Worm (Caenorhabditis elegans) whole organism, L4 larva: ENCODE measurements around the gene F09B9.4.

Source experiments
- D1046.2 ChIP-seq: fragments of 200-800 bp; sonication (Bioruptor generic); IDR thresholded peaks from 2 replicates; pipeline ENCODE4 v1.3.6; 2022; ENCODE audit warnings: missing genetic modification characterization, missing compliant biosample characterization
- F26F4.8 ChIP-seq: fragments of 200-800 bp; sonication (Bioruptor generic); conservative IDR thresholded peaks from 2 replicates; pipeline ENCODE4 v1.3.6; 2022; ENCODE audit warnings: missing genetic modification characterization, missing compliant biosample characterization
- T26A8.4 ChIP-seq: fragments of 200-800 bp; sonication (Bioruptor generic); IDR thresholded peaks from 2 replicates; pipeline ENCODE4 v1.3.6; 2022; ENCODE audit warnings: missing genetic modification characterization, missing compliant biosample characterization
- Y105C5A.15 ChIP-seq: fragments of 200-800 bp; sonication (Bioruptor generic); IDR thresholded peaks from 2 replicates; pipeline ENCODE4 v1.3.6; 2022; ENCODE audit warnings: missing genetic modification characterization, missing compliant biosample characterization
- ZK337.2 ChIP-seq: fragments of 200-800 bp; sonication (Bioruptor generic); IDR thresholded peaks from 2 replicates; pipeline ENCODE4 v1.3.6; 2022; ENCODE audit warnings: missing genetic modification reagents, missing genetic modification characterization, missing compliant biosample characterization
- ama-1 ChIP-seq: fragments of 150-350 bp; optimal IDR thresholded peaks from 2 replicates; lab custom pipeline; 2014; ENCODE audit warnings: inconsistent platforms, mixed read lengths
- attf-4 ChIP-seq: sonication (generic microtip); optimal IDR thresholded peaks from 3 replicates; lab custom pipeline; 2017; ENCODE audit warnings: missing biosample characterization, missing genetic modification characterization
- ceh-20 ChIP-seq: fragments of 200-800 bp; sonication (Bioruptor generic); IDR thresholded peaks from 2 replicates; pipeline ENCODE4 v1.3.6; 2022; ENCODE audit warnings: missing genetic modification reagents, missing genetic modification characterization, missing compliant biosample characterization
- ceh-62 ChIP-seq: sonication (generic microtip); optimal IDR thresholded peaks from 2 replicates; lab custom pipeline; 2017; ENCODE audit warnings: missing biosample characterization, missing genetic modification characterization
- cey-2 ChIP-seq: sonication (generic microtip); optimal IDR thresholded peaks from 3 replicates; lab custom pipeline; 2017; ENCODE audit warnings: missing genetic modification characterization, mild to moderate bottlenecking, missing compliant biosample characterization, antibody characterized with exemption, borderline replicate concordance; ENCODE audit not compliant: insufficient read depth
- ctbp-1 ChIP-seq: fragments of 200-800 bp; sonication (Bioruptor generic); IDR thresholded peaks from 2 replicates; pipeline ENCODE4 v1.3.6; 2022; ENCODE audit warnings: missing genetic modification reagents, missing genetic modification characterization, missing compliant biosample characterization
- daf-19 ChIP-seq: fragments of 200-800 bp; sonication (Bioruptor generic); conservative IDR thresholded peaks from 2 replicates; pipeline ENCODE4 v1.3.6; 2022; ENCODE audit warnings: missing genetic modification characterization, missing compliant biosample characterization
- dmd-9 ChIP-seq: fragments of 200-800 bp; sonication (Bioruptor generic); IDR thresholded peaks from 2 replicates; pipeline ENCODE4 v1.3.6; 2022; ENCODE audit warnings: missing genetic modification reagents, missing genetic modification characterization, missing compliant biosample characterization
- duxl-1 ChIP-seq: sonication (generic microtip); optimal IDR thresholded peaks from 2 replicates; lab custom pipeline; 2016; ENCODE audit warnings: mild to moderate bottlenecking, missing genetic modification characterization, moderate library complexity, missing compliant biosample characterization; ENCODE audit not compliant: poor library complexity
- egl-43 ChIP-seq: fragments of 200-800 bp; sonication (Bioruptor generic); IDR thresholded peaks from 2 replicates; pipeline ENCODE4 v1.3.6; 2022; ENCODE audit warnings: missing genetic modification reagents, missing genetic modification characterization, missing compliant biosample characterization
- fos-1 ChIP-seq: fragments of 150-350 bp; optimal IDR thresholded peaks from 2 replicates; lab custom pipeline; 2014; ENCODE audit warnings: missing biosample characterization, missing genetic modification characterization
- gei-8 ChIP-seq: fragments of 200-800 bp; sonication (Bioruptor generic); optimal IDR thresholded peaks from 2 replicates; lab custom pipeline; 2018; ENCODE audit warnings: mild to moderate bottlenecking, missing genetic modification characterization, missing compliant biosample characterization
- hif-1 ChIP-seq, 2 experiments: sonication (generic microtip); optimal IDR thresholded peaks; 2 replicates each; lab custom pipeline; 2016 to 2017; ENCODE audit warnings: missing compliant biosample characterization in 2 of 2, missing genetic modification characterization in 2 of 2, missing genetic modification reagents in 2 of 2, missing genotype in 2 of 2, mild to moderate bottlenecking in 1 of 2
- hlh-11 ChIP-seq: fragments of 200-800 bp; sonication (Bioruptor generic); optimal IDR thresholded peaks from 2 replicates; lab custom pipeline; 2018; ENCODE audit warnings: mild to moderate bottlenecking, missing genetic modification characterization, missing compliant biosample characterization
- hmg-1.1 ChIP-seq: fragments of 200-800 bp; sonication (Bioruptor generic); IDR thresholded peaks from 2 replicates; pipeline ENCODE4 v1.3.6; 2022; ENCODE audit warnings: missing genetic modification reagents, missing genetic modification characterization, missing compliant biosample characterization
- jun-1 ChIP-seq: fragments of 150-350 bp; optimal IDR thresholded peaks from 2 replicates; lab custom pipeline; 2014; ENCODE audit warnings: missing biosample characterization, missing genetic modification reagents, missing genetic modification characterization
- lim-7 ChIP-seq: fragments of 200-800 bp; sonication (Bioruptor generic); IDR thresholded peaks from 2 replicates; pipeline ENCODE4 v1.3.6; 2022; ENCODE audit warnings: missing genetic modification characterization, missing compliant biosample characterization
- lin-13 ChIP-seq: fragments of 150-350 bp; optimal IDR thresholded peaks from 2 replicates; lab custom pipeline; 2014; ENCODE audit warnings: missing biosample characterization, missing genetic modification reagents, missing genetic modification characterization
- lin-15B ChIP-seq: fragments of 150-350 bp; sonication (generic microtip); optimal IDR thresholded peaks from 3 replicates; lab custom pipeline; 2014; ENCODE audit warnings: missing biosample characterization, missing genetic modification characterization
- lin-29 ChIP-seq: fragments of 200-800 bp; sonication (Bioruptor generic); IDR thresholded peaks from 2 replicates; pipeline ENCODE4 v1.3.6; 2022; ENCODE audit warnings: missing genetic modification reagents, missing genetic modification characterization, missing compliant biosample characterization
- lin-38 ChIP-seq: fragments of 200-800 bp; sonication (Bioruptor generic); IDR thresholded peaks from 2 replicates; pipeline ENCODE4 v1.3.6; 2022; ENCODE audit warnings: missing genetic modification reagents, missing genetic modification characterization, missing compliant biosample characterization
- lin-39 ChIP-seq: fragments of 150-350 bp; optimal IDR thresholded peaks from 2 replicates; lab custom pipeline; 2014; ENCODE audit warnings: missing biosample characterization, missing genetic modification reagents, missing genetic modification characterization
- lir-3 ChIP-seq: sonication (generic microtip); optimal IDR thresholded peaks from 2 replicates; lab custom pipeline; 2016; ENCODE audit warnings: mild to moderate bottlenecking, missing genetic modification characterization, missing compliant biosample characterization
- madf-5 ChIP-seq, 2 experiments: fragments of 200-800 bp; sonication (Bioruptor generic); IDR thresholded peaks; 2 replicates each; pipeline ENCODE4 v1.3.6; 2022; ENCODE audit warnings: missing compliant biosample characterization in 2 of 2, missing genetic modification characterization in 2 of 2
- mep-1 ChIP-seq: fragments of 150-350 bp; sonication (generic microtip); optimal IDR thresholded peaks from 3 replicates; lab custom pipeline; 2014; ENCODE audit warnings: missing biosample characterization, missing genetic modification characterization
- nhr-111 ChIP-seq: fragments of 200-800 bp; sonication (Bioruptor generic); optimal IDR thresholded peaks from 2 replicates; lab custom pipeline; 2018; ENCODE audit warnings: mild to moderate bottlenecking, missing genetic modification characterization, missing compliant biosample characterization
- nhr-25 ChIP-seq: sonication (generic microtip); optimal IDR thresholded peaks from 2 replicates; lab custom pipeline; 2017; ENCODE audit warnings: missing genetic modification characterization, mild to moderate bottlenecking, missing compliant biosample characterization, antibody characterized with exemption, moderate library complexity, borderline replicate concordance; ENCODE audit not compliant: insufficient read depth
- nhr-28 ChIP-seq: fragments of 150-350 bp; optimal IDR thresholded peaks from 2 replicates; lab custom pipeline; 2014; ENCODE audit warnings: missing biosample characterization, missing genetic modification characterization
- nhr-42 ChIP-seq: fragments of 200-800 bp; sonication (Bioruptor generic); IDR thresholded peaks from 2 replicates; pipeline ENCODE4 v1.3.6; 2022; ENCODE audit warnings: missing genetic modification characterization, missing compliant biosample characterization
- nhr-76 ChIP-seq: fragments of 150-350 bp; optimal IDR thresholded peaks from 2 replicates; lab custom pipeline; 2014; ENCODE audit warnings: missing biosample characterization, missing genetic modification characterization
- php-3 ChIP-seq: fragments of 200-800 bp; sonication (Bioruptor generic); IDR thresholded peaks from 2 replicates; pipeline ENCODE4 v1.3.6; 2022; ENCODE audit warnings: missing genetic modification reagents, missing genetic modification characterization, missing compliant biosample characterization
- pqm-1 ChIP-seq: sonication (generic microtip); optimal IDR thresholded peaks from 2 replicates; lab custom pipeline; 2017; ENCODE audit warnings: missing biosample characterization, missing genetic modification characterization
- rbr-2 ChIP-seq: sonication (generic microtip); optimal IDR thresholded peaks from 2 replicates; lab custom pipeline; 2016; ENCODE audit warnings: missing genotype, missing genetic modification characterization, missing compliant biosample characterization
- saeg-2 ChIP-seq: fragments of 200-800 bp; sonication (Bioruptor generic); IDR thresholded peaks from 2 replicates; pipeline ENCODE4 v1.3.6; 2022; ENCODE audit warnings: missing genetic modification reagents, missing genetic modification characterization, missing compliant biosample characterization
- sdz-12 ChIP-seq: fragments of 200-800 bp; sonication (Bioruptor generic); optimal IDR thresholded peaks from 2 replicates; lab custom pipeline; 2018; ENCODE audit warnings: mild to moderate bottlenecking, missing genetic modification characterization, missing compliant biosample characterization
- set-16 ChIP-seq: fragments of 200-800 bp; sonication (Bioruptor generic); IDR thresholded peaks from 2 replicates; pipeline ENCODE4 v1.3.6; 2022; ENCODE audit warnings: missing genetic modification reagents, missing genetic modification characterization, missing compliant biosample characterization
- snpc-1.2 ChIP-seq: fragments of 200-800 bp; sonication (Bioruptor generic); IDR thresholded peaks from 2 replicates; pipeline ENCODE4 v1.3.6; 2022; ENCODE audit warnings: missing genetic modification reagents, missing genetic modification characterization, missing compliant biosample characterization
- spr-1 ChIP-seq: sonication (generic microtip); optimal IDR thresholded peaks from 2 replicates; lab custom pipeline; 2016; ENCODE audit warnings: mild to moderate bottlenecking, missing genetic modification characterization, missing compliant biosample characterization
- spr-3 ChIP-seq: fragments of 200-800 bp; sonication (Bioruptor generic); optimal IDR thresholded peaks from 2 replicates; lab custom pipeline; 2018; ENCODE audit warnings: mild to moderate bottlenecking, missing genetic modification characterization, missing compliant biosample characterization
- tag-97 ChIP-seq: fragments of 200-800 bp; sonication (Bioruptor generic); IDR thresholded peaks from 2 replicates; pipeline ENCODE4 v1.3.6; 2022; ENCODE audit warnings: missing genetic modification characterization, missing compliant biosample characterization
- unc-39 ChIP-seq: sonication (generic microtip); optimal IDR thresholded peaks from 2 replicates; lab custom pipeline; 2017; ENCODE audit warnings: missing biosample characterization, missing genetic modification characterization
- unc-62 ChIP-seq, 3 experiments: fragments of 150-350 bp in 1 of 3; sonication (generic microtip); optimal IDR thresholded peaks in 2 of 3; peaks in 1 of 3; 1 replicate in 1 of 3; 2 replicates in 2 of 3; lab custom pipeline; 2014 to 2017; ENCODE audit warnings: missing biosample characterization in 3 of 3, missing genetic modification characterization in 3 of 3, missing genetic modification reagents in 3 of 3, missing genotype in 1 of 3
- vab-7 ChIP-seq: fragments of 200-800 bp; sonication (Bioruptor generic); IDR thresholded peaks from 2 replicates; pipeline ENCODE4 v1.3.6; 2022; ENCODE audit warnings: missing genetic modification reagents, missing genetic modification characterization, missing compliant biosample characterization
- zfp-2 ChIP-seq: sonication (generic microtip); optimal IDR thresholded peaks from 2 replicates; lab custom pipeline; 2016; ENCODE audit warnings: mild to moderate bottlenecking, missing genetic modification characterization, missing compliant biosample characterization
- zfp-3 ChIP-seq: fragments of 200-800 bp; sonication (Bioruptor generic); conservative IDR thresholded peaks from 2 replicates; pipeline ENCODE4 v1.3.6; 2022; ENCODE audit warnings: missing genetic modification reagents, missing genetic modification characterization, missing compliant biosample characterization
- zip-11 ChIP-seq: fragments of 200-800 bp; sonication (Bioruptor generic); IDR thresholded peaks from 2 replicates; pipeline ENCODE4 v1.3.6; 2022; ENCODE audit warnings: missing genetic modification characterization, missing compliant biosample characterization

F09B9.4 gene

ce11 chrX:10188493-10188895 lies 28.1 kb downstream of the F09B9.4 start (continued):
- TF ChIP-seq gei-8 (GFP tag; lab: Kevin White, UChicago) (peak; percentile 27), jun-1 (tag; lab: Kevin White, UChicago) (peak; percentile 13), lin-39 (tag; lab: Kevin White, UChicago) (no peak), zip-11 (GFP tag; lab: Robert Waterston, UW) (no peak), madf-5 (GFP tag; IDR thresholded peaks at IDR 0.05; lab: Robert Waterston, UW) (0 out of 4 replicates have a peak, but pooled peaks of 1 of the 2 experiments have one; percentile 33), zfp-2 (tag; lab: Kevin White, UChicago) (peak; percentile 33), lin-29 (no peak), nhr-76 (tag; lab: Kevin White, UChicago) (no peak), duxl-1 (tag; lab: Kevin White, UChicago) (peak; percentile 43), tag-97 (no peak), unc-39 (tag; lab: Kevin White, UChicago) (no peak), zfp-3 (no peak), hmg-1.1 (GFP tag; lab: Robert Waterston, UW) (peak; percentile 91), ZK337.2 (GFP tag; lab: Robert Waterston, UW) (no peak), spr-3 (GFP tag; lab: Kevin White, UChicago) (no peak), lim-7 (no peak), hlh-11 (tag; lab: Kevin White, UChicago) (peak; percentile 91), saeg-2 (GFP tag; lab: Robert Waterston, UW) (no peak), rbr-2 (tag; lab: Kevin White, UChicago) (peak; percentile 92), fos-1 (tag; lab: Kevin White, UChicago) (no peak), lir-3 (tag; lab: Kevin White, UChicago) (no peak), mep-1 (tag; lab: Kevin White, UChicago) (peak; percentile 94), nhr-25 (tag; lab: Kevin White, UChicago) (peak; percentile 75), lin-15B (no peak), nhr-111 (GFP tag; lab: Kevin White, UChicago) (no peak), ceh-62 (tag; lab: Kevin White, UChicago) (no peak), snpc-1.2 (GFP tag; lab: Robert Waterston, UW) (no peak), D1046.2 (GFP tag; lab: Robert Waterston, UW) (no peak), ama-1 (lab: Kevin White, UChicago) (peak; percentile 14), hif-1 (tag; optimal IDR thresholded peaks at IDR 0.05; lab: Kevin White, UChicago) (peak; percentile 21 to 68), unc-62 (GFP tag; optimal IDR thresholded peaks at IDR 0.05 in 1 of 2; lab: Kevin White, UChicago) (peak in 1 of 2 experiments; percentile 100), unc-62 (tag; optimal IDR thresholded peaks at IDR 0.05; lab: Kevin White, UChicago) (no peak), pqm-1 (peak; percentile 20), Y105C5A.15 (no peak), php-3 (GFP tag; lab: Robert Waterston, UW) (no peak), ctbp-1 (peak; percentile 74), egl-43 (GFP tag; lab: Robert Waterston, UW) (peak; percentile 77; the same call in 1 of the 2 replicates), cey-2 (no peak), ceh-20 (GFP tag; lab: Robert Waterston, UW) (peak; percentile 57; the same call in 1 of the 2 replicates), nhr-28 (tag; lab: Kevin White, UChicago) (peak; percentile 85), sdz-12 (no peak), T26A8.4 (GFP tag; lab: Robert Waterston, UW) (peak; percentile 63), set-16 (peak; percentile 86), spr-1 (tag; lab: Kevin White, UChicago) (peak; percentile 13), nhr-42 (GFP tag; lab: Robert Waterston, UW) (peak; percentile 55; the same call in 1 of the 2 replicates), vab-7 (no peak), dmd-9 (GFP tag; lab: Robert Waterston, UW) (no peak), daf-19 (GFP tag; lab: Robert Waterston, UW) (no peak), attf-4 (no peak), lin-38 (GFP tag; lab: Robert Waterston, UW) (peak; percentile 40; the same call in 1 of the 2 replicates), lin-13 (peak; percentile 26), F26F4.8 (no peak)
